Fruit fly (Drosophila melanogaster) Kc167 (cell line): Measurements from ENCODE around the gene IntS12.

Experiments used
- Sin3A ChIP-seq: fragments of >200 bp; optimal IDR thresholded peaks from 2 replicates; lab custom pipeline; 2018; ENCODE audit warnings: missing external identifiers
- h ChIP-seq: fragments of >200 bp; optimal IDR thresholded peaks from 3 replicates; lab custom pipeline; 2018; ENCODE audit warnings: missing external identifiers
- insv ChIP-seq: fragments of >200 bp; optimal IDR thresholded peaks from 3 replicates; lab custom pipeline; 2018; ENCODE audit warnings: missing external identifiers
- psq ChIP-seq: fragments of >200 bp; optimal IDR thresholded peaks from 2 replicates; lab custom pipeline; 2017; ENCODE audit warnings: missing external identifiers

DNA sequence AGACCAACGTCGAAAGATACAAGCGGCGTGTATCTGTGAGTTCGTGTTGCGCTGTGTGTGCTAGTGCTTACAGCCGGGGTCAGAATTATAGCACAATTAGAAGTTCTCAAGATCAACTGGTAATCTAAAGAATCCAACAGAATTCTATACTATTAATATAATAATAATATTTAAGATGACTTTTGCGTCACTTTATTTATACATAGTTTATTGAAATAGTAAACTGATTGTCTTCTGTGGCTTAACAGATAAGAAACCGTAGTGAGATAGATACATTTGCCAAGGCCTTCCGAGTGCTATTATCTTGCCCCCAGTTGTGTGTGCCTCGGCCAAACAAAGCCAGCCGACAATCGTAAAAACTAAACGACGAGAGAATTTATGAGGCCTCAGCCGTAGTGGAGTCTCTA lies 23.1 kb downstream of the IntS12 start:
- no peak for TF ChIP-seq h (lab: Kevin White, UChicago)
- TF ChIP-seq Sin3A (lab: Kevin White, UChicago): no peak
- TF ChIP-seq psq: no peak
- TF ChIP-seq insv (lab: Kevin White, UChicago): no peak
